Worm (Caenorhabditis elegans) whole organism, L1 larva: ENCODE data around the gene K10D11.2.

Experiments used
- ama-1 ChIP-seq: fragments of 150-350 bp; optimal IDR thresholded peaks from 2 replicates; lab custom pipeline; 2014
- jun-1 ChIP-seq: fragments of 150-350 bp; optimal IDR thresholded peaks from 2 replicates; lab custom pipeline; 2014; ENCODE audit warnings: missing biosample characterization, missing genetic modification reagents, missing genetic modification characterization
- lin-13 ChIP-seq: fragments of 150-350 bp; optimal IDR thresholded peaks from 2 replicates; lab custom pipeline; 2014; ENCODE audit warnings: missing biosample characterization, missing genetic modification reagents, missing genetic modification characterization
- lin-14 ChIP-seq: fragments of 200-800 bp; sonication (Bioruptor generic); optimal IDR thresholded peaks from 2 replicates; lab custom pipeline; 2018; ENCODE audit warnings: mild to moderate bottlenecking, missing genetic modification characterization, moderate library complexity, missing compliant biosample characterization
- lin-39 ChIP-seq: fragments of 150-350 bp; optimal IDR thresholded peaks from 2 replicates; lab custom pipeline; 2014; ENCODE audit warnings: missing biosample characterization, missing genetic modification reagents, missing genetic modification characterization
- nhr-237 ChIP-seq: fragments of 150-350 bp; optimal IDR thresholded peaks from 2 replicates; lab custom pipeline; 2014; ENCODE audit warnings: missing biosample characterization, missing genetic modification characterization
- nhr-76 ChIP-seq: sonication (generic microtip); optimal IDR thresholded peaks from 2 replicates; lab custom pipeline; 2017; ENCODE audit warnings: missing biosample characterization, missing genetic modification characterization
- skn-1 ChIP-seq: fragments of 150-350 bp; optimal IDR thresholded peaks from 2 replicates; lab custom pipeline; 2014; ENCODE audit warnings: missing biosample characterization, missing genetic modification characterization

DNA sequence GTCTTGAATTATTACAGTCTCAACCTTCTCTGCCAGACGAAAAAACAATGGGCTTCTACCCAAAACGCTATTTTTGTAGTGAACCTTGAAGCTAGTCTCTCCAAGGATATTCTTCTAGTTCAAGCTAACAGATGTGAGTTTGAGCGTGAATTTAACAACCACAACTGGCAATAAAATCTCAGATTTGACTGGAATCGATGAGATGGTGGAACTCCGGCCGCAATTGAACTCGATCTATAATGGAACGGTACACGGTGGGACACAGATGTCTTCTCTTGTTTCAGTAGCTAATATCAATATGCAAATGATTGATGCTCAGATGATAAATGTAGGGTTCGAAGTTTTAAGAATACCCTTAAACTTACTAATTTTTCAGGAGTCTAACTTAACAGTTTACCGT, 1.1 kb upstream of the K10D11.2 start:
- TF ChIP-seq ama-1 (lab: Kevin White, UChicago), result no peak
- no peak for TF ChIP-seq nhr-76
- TF ChIP-seq lin-39, result no peak
- no peak for TF ChIP-seq lin-14 (GFP tag; lab: Kevin White, UChicago)
- TF ChIP-seq lin-13 (GFP tag; lab: Kevin White, UChicago), result no peak
- TF ChIP-seq skn-1 (tag; lab: Kevin White, UChicago), result no peak
- no peak for TF ChIP-seq jun-1 (tag; lab: Kevin White, UChicago)
- no peak for TF ChIP-seq nhr-237
